Worm (Caenorhabditis elegans) whole organism, L4 larva: Measurements from ENCODE around the gene mdt-9.

Experiments used
- lin-15B ChIP-seq: fragments of 150-350 bp; sonication (generic microtip); optimal IDR thresholded peaks from 3 replicates; lab custom pipeline; 2014; ENCODE audit warnings: missing biosample characterization, missing genetic modification characterization
- spr-3 ChIP-seq: fragments of 200-800 bp; sonication (Bioruptor generic); optimal IDR thresholded peaks from 2 replicates; lab custom pipeline; 2018; ENCODE audit warnings: mild to moderate bottlenecking, missing genetic modification characterization, missing compliant biosample characterization
- unc-130 ChIP-seq: sonication (generic microtip); optimal IDR thresholded peaks from 2 replicates; lab custom pipeline; 2016; ENCODE audit warnings: missing genetic modification reagents, missing genetic modification characterization, missing compliant biosample characterization
- zip-2 ChIP-seq: fragments of 150-350 bp; optimal IDR thresholded peaks from 2 replicates; lab custom pipeline; 2014; ENCODE audit warnings: missing biosample characterization, missing genetic modification characterization
- ztf-11 ChIP-seq: fragments of 150-350 bp; optimal IDR thresholded peaks from 2 replicates; lab custom pipeline; 2014; ENCODE audit warnings: missing biosample characterization, missing genetic modification characterization

DNA sequence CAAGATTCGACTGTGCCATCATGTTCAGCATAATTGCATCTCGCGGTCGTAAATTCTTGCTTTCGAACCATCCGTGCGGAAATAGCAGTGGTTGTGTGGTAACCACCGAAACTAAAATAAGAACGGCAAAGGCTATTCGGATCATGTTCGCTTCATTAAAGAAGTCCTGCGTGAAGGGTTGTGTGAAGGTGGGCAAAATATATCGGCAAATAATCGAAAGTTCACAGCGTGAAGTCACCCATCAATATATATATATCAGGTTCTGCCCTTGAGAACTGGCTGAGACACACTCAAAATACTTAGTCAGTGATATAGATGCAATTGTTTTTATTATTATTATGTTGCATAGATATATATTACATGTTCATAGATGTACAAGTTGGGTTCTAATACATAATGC lies 21.8 kb downstream of the mdt-9 start, which contains the start of gene Y62E10A.19:
- TF ChIP-seq ztf-11 (tag; lab: Kevin White, UChicago), result no peak
- no peak for TF ChIP-seq lin-15B (tag; lab: Kevin White, UChicago)
- TF ChIP-seq zip-2 (tag; lab: Kevin White, UChicago), result no peak
- TF ChIP-seq unc-130 (GFP tag; lab: Kevin White, UChicago), result no peak
- no peak for TF ChIP-seq spr-3 (GFP tag; lab: Kevin White, UChicago)
